Fruit fly (Drosophila melanogaster): Measurements from ENCODE around the gene rdgB.

rdgB gene

DNA sequence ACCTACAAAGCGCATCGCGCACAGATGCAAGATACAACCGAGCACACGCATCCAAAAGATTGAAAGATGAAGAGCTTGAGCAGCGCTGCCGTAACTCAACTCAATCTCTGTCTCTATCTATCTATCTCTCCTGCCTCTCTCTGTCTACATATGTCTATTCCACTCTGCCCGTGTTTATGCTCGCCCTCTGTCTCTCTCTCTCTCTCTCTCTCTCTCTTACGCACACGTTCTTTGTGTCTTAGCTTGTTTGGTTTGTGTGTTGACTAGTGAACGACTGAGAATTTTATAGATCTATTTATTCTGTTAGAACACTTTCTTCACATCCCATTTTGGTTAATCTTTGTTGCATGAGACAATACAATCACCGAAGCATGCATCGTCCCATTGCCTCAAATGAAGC lies 43.0 kb downstream of the rdgB start (continued):
- TF ChIP-seq BtbVII (GFP tag; optimal IDR thresholded peaks at IDR 0.05) (no peak), cato (GFP tag; optimal IDR thresholded peaks at IDR 0.05; ENCODE audit: borderline replicate concordance) (no peak), amos (GFP tag; IDR thresholded peaks at IDR 0.05; ENCODE audit: partially characterized antibody) (no peak), klu (GFP tag; IDR thresholded peaks at IDR 0.05) (no peak), Drgx (GFP tag; IDR thresholded peaks at IDR 0.05) (0 out of 2 replicates have a peak, but pooled peaks have one; percentile 6), jing (GFP tag; optimal IDR thresholded peaks at IDR 0.05) (no peak), fd3F (GFP tag; optimal IDR thresholded peaks at IDR 0.05) (no peak), HLHmδ (GFP tag; optimal IDR thresholded peaks at IDR 0.05) (peak; percentile 25), abd-A (tag; optimal IDR thresholded peaks at IDR 0.05) (no peak), Adf1 (GFP tag; IDR thresholded peaks at IDR 0.05) (no peak), scrt (GFP tag; optimal IDR thresholded peaks at IDR 0.05) (no peak), croc (GFP tag; conservative IDR thresholded peaks at IDR 0.05) (no peak), CG11093 (GFP tag; IDR thresholded peaks at IDR 0.05) (no peak), CG11560 (tag; IDR thresholded peaks at IDR 0.05) (no peak), Xbp1 (GFP tag; optimal IDR thresholded peaks at IDR 0.05) (no peak)

DNA sequence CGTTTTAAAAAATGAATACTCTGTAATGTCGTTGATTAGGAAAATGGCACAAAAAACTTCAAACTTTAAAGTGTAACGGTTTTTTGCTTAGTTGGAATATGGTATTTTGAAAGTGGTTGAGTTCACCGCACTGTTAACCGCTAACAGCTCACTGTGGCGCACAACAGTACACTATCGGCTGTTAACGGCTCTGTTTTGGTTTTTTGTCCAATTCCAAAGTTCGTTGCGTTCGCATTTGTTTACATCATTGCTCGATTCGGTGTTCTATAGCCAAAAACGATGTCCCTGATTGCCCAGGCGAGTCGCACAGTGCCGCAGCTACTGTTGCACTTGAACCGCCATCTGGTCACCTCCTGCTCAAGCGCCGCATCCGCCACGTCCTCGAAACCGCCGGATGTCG lies 48.9 kb downstream of the rdgB start, which contains the start of gene CG11095:
TSS of gene CG11095 (plus strand) at position 205 of the 400 bp plus-strand sequence.
- TF ChIP-seq CG8388 (GFP tag; optimal IDR thresholded peaks at IDR 0.05), result no peak
- no peak for TF ChIP-seq CG12219 (GFP tag; optimal IDR thresholded peaks at IDR 0.05)
- no peak for TF ChIP-seq Ets97D (GFP tag; optimal IDR thresholded peaks at IDR 0.05)
- TF ChIP-seq CG18764 (GFP tag; optimal IDR thresholded peaks at IDR 0.05), result no peak
- TF ChIP-seq org-1 (GFP tag; optimal IDR thresholded peaks at IDR 0.05), result no peak
- TF ChIP-seq Neu2 (GFP tag; optimal IDR thresholded peaks at IDR 0.05; ENCODE audit: borderline replicate concordance), result no peak
- TF ChIP-seq Hey (tag; optimal IDR thresholded peaks at IDR 0.05), result no peak
- TF ChIP-seq Drgx (GFP tag; IDR thresholded peaks at IDR 0.05), result 0 out of 2 replicates have a peak, but pooled peaks have one; percentile 27
- no peak for TF ChIP-seq CG10366 (GFP tag; IDR thresholded peaks at IDR 0.05)
- TF ChIP-seq NfI (GFP tag; optimal IDR thresholded peaks at IDR 0.05), result no peak
- TF ChIP-seq vvl (GFP tag; IDR thresholded peaks at IDR 0.05), result no peak
- no peak for TF ChIP-seq CG2116 (GFP tag; optimal IDR thresholded peaks at IDR 0.05)
- TF ChIP-seq sd (tag; optimal IDR thresholded peaks at IDR 0.05), result no peak
- no peak for TF ChIP-seq Usf (GFP tag; optimal IDR thresholded peaks at IDR 0.05)
- TF ChIP-seq otp (GFP tag; IDR thresholded peaks at IDR 0.05), result no peak
- no peak for TF ChIP-seq CG14050 (GFP tag; IDR thresholded peaks at IDR 0.05)
- no peak for TF ChIP-seq CG34422 (GFP tag; IDR thresholded peaks at IDR 0.05)
- TF ChIP-seq CG3726 (GFP tag; IDR thresholded peaks at IDR 0.05), result no peak
- no peak for TF ChIP-seq CG12942 (GFP tag; optimal IDR thresholded peaks at IDR 0.05)
- peak; percentile 47 for TF ChIP-seq pzg (GFP tag; optimal IDR thresholded peaks at IDR 0.05)
- no peak for TF ChIP-seq gsb (GFP tag; IDR thresholded peaks at IDR 0.05)
- no peak for TF ChIP-seq sug (tag; optimal IDR thresholded peaks at IDR 0.05)
- TF ChIP-seq tgo (GFP tag; IDR thresholded peaks at IDR 0.05), result no peak
- TF ChIP-seq YL-1 (GFP tag; optimal IDR thresholded peaks at IDR 0.05), result peak; percentile 18
- no peak for TF ChIP-seq Sox100B (GFP tag; optimal IDR thresholded peaks at IDR 0.05)
- no peak for TF ChIP-seq CG11247 (GFP tag; IDR thresholded peaks at IDR 0.05)
- TF ChIP-seq Oaz (GFP tag; IDR thresholded peaks at IDR 0.05), result no peak
- TF ChIP-seq toy (GFP tag; IDR thresholded peaks at IDR 0.05), result no peak
- peak; percentile 43 for TF ChIP-seq stwl (tag; optimal IDR thresholded peaks at IDR 0.05)
- no peak for TF ChIP-seq Oli (tag; optimal IDR thresholded peaks at IDR 0.05)
- no peak for TF ChIP-seq CG12391 (tag; optimal IDR thresholded peaks at IDR 0.05)
- no peak for TF ChIP-seq CG5180 (GFP tag; optimal IDR thresholded peaks at IDR 0.05)
- TF ChIP-seq Doc2 (GFP tag; IDR thresholded peaks at IDR 0.05), result no peak
- peak; percentile 80 for TF ChIP-seq ssp (GFP tag; IDR thresholded peaks at IDR 0.05)
- no peak for TF ChIP-seq esg (GFP tag; conservative IDR thresholded peaks at IDR 0.05)
- no peak for TF ChIP-seq Dbx (GFP tag; IDR thresholded peaks at IDR 0.05)
- TF ChIP-seq CG11504 (tag; optimal IDR thresholded peaks at IDR 0.05), result no peak
- TF ChIP-seq bowl (GFP tag; IDR thresholded peaks at IDR 0.05), result no peak
